Worm (Caenorhabditis elegans): ENCODE data around the gene crn-5.
A peak's percentile ranks its signal among the peaks of the same experiment; 100 is the strongest.

Gene crn-5

DNA sequence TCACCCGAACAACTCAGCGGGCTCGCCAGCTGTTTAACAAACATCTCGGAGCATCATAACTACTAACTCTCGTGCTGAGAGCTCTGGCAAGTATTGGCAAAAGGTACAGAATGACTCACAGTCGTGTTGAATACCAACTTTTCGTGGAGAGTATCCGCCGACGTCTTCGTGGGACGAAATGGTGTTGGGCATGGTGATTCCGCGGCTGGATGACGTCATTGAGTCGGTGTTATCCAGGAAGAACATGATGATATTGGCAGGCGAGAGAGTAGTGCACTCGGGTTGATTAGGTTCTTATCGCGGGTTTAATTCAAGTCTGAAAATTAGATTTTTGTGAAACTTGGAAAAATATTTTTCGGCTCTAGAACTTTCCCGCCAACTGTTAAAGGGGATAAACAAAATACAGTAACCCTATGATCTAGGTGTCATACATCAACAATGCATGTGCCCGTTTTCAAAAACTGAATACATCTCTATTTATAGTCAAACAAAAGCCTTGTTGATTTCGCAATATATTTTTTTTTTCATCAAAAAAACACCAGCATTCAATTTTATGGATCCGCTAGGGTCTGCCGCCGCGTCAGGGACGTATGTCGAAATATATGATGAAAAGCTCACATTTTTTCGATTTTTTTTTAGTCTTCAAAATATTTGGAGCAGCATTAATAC, 39.0 kb upstream of the crn-5 start (continued):
- peak; percentile 5 for TF ChIP-seq chd-7 (tag; optimal IDR thresholded peaks at IDR 0.05)
- TF ChIP-seq F39B2.1 (GFP tag; IDR thresholded peaks at IDR 0.05), result 0 out of 2 replicates have a peak, but pooled peaks have one; percentile 40

ce11 chrII:10554046-10554399, 38.5 kb upstream of the crn-5 start:
- TF ChIP-seq C06A6.2 (GFP tag; conservative IDR thresholded peaks at IDR 0.05) (peak; percentile 37; the same call in 1 of the 2 replicates), ZK185.1 (tag; optimal IDR thresholded peaks at IDR 0.05; ENCODE audit: poor library complexity, severe bottlenecking) (no peak), nfya-2 (GFP tag; IDR thresholded peaks at IDR 0.05) (0 out of 2 replicates have a peak, but pooled peaks have one; percentile 52), tlf-1 (GFP tag; optimal IDR thresholded peaks at IDR 0.05) (no peak), attf-5 (GFP tag; optimal IDR thresholded peaks at IDR 0.05) (no peak), tbp1 (GFP tag; optimal IDR thresholded peaks at IDR 0.05) (no peak), rec-8 (tag; optimal IDR thresholded peaks at IDR 0.05) (no peak), chd-7 (tag; optimal IDR thresholded peaks at IDR 0.05) (peak; percentile 34), T26A5.8 (tag; optimal IDR thresholded peaks at IDR 0.05) (no peak), nhr-80 (tag; optimal IDR thresholded peaks at IDR 0.05) (no peak), hlh-26 (GFP tag; conservative IDR thresholded peaks at IDR 0.05) (no peak), die-1 (tag; optimal IDR thresholded peaks at IDR 0.05) (no peak), atf-7 (tag; optimal IDR thresholded peaks at IDR 0.05) (peak; percentile 57), nfyb-1 (GFP tag; IDR thresholded peaks at IDR 0.05) (0 out of 2 replicates have a peak, but pooled peaks have one; percentile 15), mel-28 (tag; optimal IDR thresholded peaks at IDR 0.05; ENCODE audit: borderline replicate concordance) (no peak), madf-3 (GFP tag; IDR thresholded peaks at IDR 0.05) (peak; percentile 68; the same call in 1 of the 2 replicates), sea-2 (GFP tag; IDR thresholded peaks at IDR 0.05) (no peak), F57A8.1 (GFP tag; optimal IDR thresholded peaks at IDR 0.05) (no peak), ceh-40 (GFP tag; IDR thresholded peaks at IDR 0.05) (no peak), pha-4 (tag; optimal IDR thresholded peaks at IDR 0.05) (no peak), lsl-1 (GFP tag; optimal IDR thresholded peaks at IDR 0.05) (no peak), lir-1 (GFP tag; conservative IDR thresholded peaks at IDR 0.05) (no peak), unc-62 (GFP tag; optimal IDR thresholded peaks at IDR 0.05) (no peak), ztf-3 (GFP tag; optimal IDR thresholded peaks at IDR 0.05) (no peak), mcd-1 (GFP tag; IDR thresholded peaks at IDR 0.05) (no peak), F57C9.4 (tag; optimal IDR thresholded peaks at IDR 0.05) (no peak), repo-1 (tag; optimal IDR thresholded peaks at IDR 0.05) (no peak), gei-17 (GFP tag; optimal IDR thresholded peaks at IDR 0.05) (no peak)

DNA sequence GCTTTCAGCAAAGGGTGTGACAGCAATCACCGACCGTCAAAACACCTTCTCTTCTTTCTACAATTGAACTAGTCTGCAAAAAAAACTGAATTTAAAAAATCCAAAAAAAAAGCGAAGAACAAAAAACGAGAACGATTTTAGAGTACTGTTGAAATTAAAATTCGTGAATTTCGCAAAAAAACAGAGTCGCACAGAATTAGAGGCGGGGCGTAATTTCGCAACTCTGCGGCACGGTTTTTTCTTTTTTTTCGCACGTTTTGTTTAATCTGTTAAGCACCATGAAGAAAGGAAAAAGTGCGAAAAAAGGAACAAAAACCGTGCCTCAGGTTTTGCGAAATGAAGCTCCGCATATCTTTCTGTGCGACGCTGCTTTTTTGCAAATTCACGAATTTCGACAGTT, 37.6 kb upstream of the crn-5 start, which contains the start of gene mnk-1:
Gene mnk-1 (minus strand): TSS at position 73 of the 400 bp plus-strand sequence.
- no peak for TF ChIP-seq tbp1 (GFP tag; optimal IDR thresholded peaks at IDR 0.05)
- no peak for TF ChIP-seq cebp-1 (GFP tag; IDR thresholded peaks at IDR 0.05)
- TF ChIP-seq cebp-1 (tag; optimal IDR thresholded peaks at IDR 0.05), result peak; percentile 63

- TF ChIP-seq nhr-90 (tag; optimal IDR thresholded peaks at IDR 0.05) (peak; percentile 55), Y53F4B.3 (GFP tag; IDR thresholded peaks at IDR 0.05) (no peak), nhr-80 (tag; optimal IDR thresholded peaks at IDR 0.05) (peak; percentile 72), tlf-1 (GFP tag; optimal IDR thresholded peaks at IDR 0.05) (peak; percentile 59), ets-4 (GFP tag; optimal IDR thresholded peaks at IDR 0.05) (peak; percentile 80), pha-4 (tag; optimal IDR thresholded peaks at IDR 0.05) (peak; percentile 51), Y95B8A.8 (GFP tag; IDR thresholded peaks at IDR 0.05) (0 out of 2 replicates have a peak, but pooled peaks have one; percentile 36), attf-5 (GFP tag; optimal IDR thresholded peaks at IDR 0.05) (peak; percentile 36), lir-1 (GFP tag; conservative IDR thresholded peaks at IDR 0.05) (peak; percentile 15; the same call in 1 of the 2 replicates), hsf-1 (GFP tag; IDR thresholded peaks at IDR 0.05) (peak; percentile 64), chd-7 (tag; optimal IDR thresholded peaks at IDR 0.05) (peak; percentile 80), lin-54 (GFP tag; optimal IDR thresholded peaks at IDR 0.05) (peak; percentile 7), tbp1 (GFP tag; optimal IDR thresholded peaks at IDR 0.05) (peak; percentile 55), egl-18 (GFP tag; IDR thresholded peaks at IDR 0.05) (no peak), F55B11.4 (tag; optimal IDR thresholded peaks at IDR 0.05; ENCODE audit: borderline replicate concordance, insufficient read depth) (no peak), let-607 (tag; optimal IDR thresholded peaks at IDR 0.05) (peak in 1 of 2 experiments; percentile 19), lin-26 (GFP tag; IDR thresholded peaks at IDR 0.05) (0 out of 2 replicates have a peak, but pooled peaks have one; percentile 37), sea-2 (GFP tag; IDR thresholded peaks at IDR 0.05) (no peak)
Observed at ce11 chrII:10555484-10556075, 37.0 kb upstream of the crn-5 start.
